Worm (Caenorhabditis elegans) whole organism, L4/young adult: Measurements from ENCODE around the gene srh-271.
"Not testable (repeated sequence)": the region's sequence is repeated elsewhere in the genome, so short reads cannot be mapped to it uniquely, and the experiment has no call there.

ENCODE experiments used
- W03F9.2 ChIP-seq: fragments of 150-350 bp; optimal IDR thresholded peaks from 2 replicates; lab custom pipeline; 2014; ENCODE audit warnings: missing biosample characterization, missing genetic modification characterization
- dao-5 ChIP-seq: sonication (generic microtip); optimal IDR thresholded peaks from 2 replicates; lab custom pipeline; 2016; ENCODE audit warnings: missing genotype, missing genetic modification characterization, moderate library complexity, missing compliant biosample characterization
- him-1 ChIP-seq: sonication (generic microtip); optimal IDR thresholded peaks from 2 replicates; lab custom pipeline; 2016; ENCODE audit warnings: missing genotype, missing genetic modification reagents, missing genetic modification characterization, missing compliant biosample characterization

srh-271 gene

DNA sequence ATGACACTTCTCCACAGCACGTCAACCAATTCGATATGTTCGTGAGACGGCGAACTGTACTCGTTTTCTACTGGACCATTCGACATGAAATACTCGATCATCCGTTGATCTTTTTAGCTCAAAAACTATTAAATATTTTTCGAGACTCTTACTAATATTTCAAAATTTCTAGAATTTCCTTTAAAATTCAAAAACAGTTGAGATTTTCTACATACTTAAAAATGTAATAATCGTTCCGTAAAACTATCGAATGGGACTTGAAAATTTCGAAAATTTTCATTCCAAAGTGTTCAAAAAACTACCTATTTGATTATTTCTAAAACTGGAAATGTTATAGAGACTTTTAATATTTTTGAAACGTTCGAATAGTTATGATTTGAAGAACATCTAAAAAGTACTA is 3.6 kb upstream of the srh-271 start, which contains the start of gene sknr-1:
TSS of gene sknr-1 (minus strand) at position 101 of the 400 bp plus-strand sequence.
- TF ChIP-seq dao-5; W03F9.2 (tag; lab: Kevin White, UChicago); him-1 (tag; lab: Kevin White, UChicago): not testable (repeated sequence)

DNA sequence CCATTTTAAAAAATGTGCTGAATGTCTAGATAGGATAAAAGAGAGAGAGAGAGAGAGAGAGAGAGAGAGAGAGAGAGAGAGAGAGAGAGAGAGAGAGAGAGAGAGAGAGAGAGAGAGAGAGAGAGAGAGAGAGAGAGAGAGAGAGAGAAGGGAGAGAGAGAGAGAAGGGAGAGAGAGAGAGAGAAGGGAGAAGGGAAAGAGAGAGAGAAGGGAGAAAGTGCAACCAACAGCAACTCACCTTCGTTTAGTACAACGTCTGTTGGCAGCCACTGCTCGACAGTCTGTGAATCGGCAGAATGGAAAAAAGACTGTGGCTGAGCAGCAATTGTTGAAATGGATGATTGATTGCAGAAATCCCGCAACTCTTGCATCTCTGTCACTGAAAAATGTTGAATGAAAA is 2.0 kb upstream of the srh-271 start:
- TF ChIP-seq him-1 (tag; lab: Kevin White, UChicago) (no peak), W03F9.2 (tag; lab: Kevin White, UChicago) (no peak), dao-5 (no peak)

DNA sequence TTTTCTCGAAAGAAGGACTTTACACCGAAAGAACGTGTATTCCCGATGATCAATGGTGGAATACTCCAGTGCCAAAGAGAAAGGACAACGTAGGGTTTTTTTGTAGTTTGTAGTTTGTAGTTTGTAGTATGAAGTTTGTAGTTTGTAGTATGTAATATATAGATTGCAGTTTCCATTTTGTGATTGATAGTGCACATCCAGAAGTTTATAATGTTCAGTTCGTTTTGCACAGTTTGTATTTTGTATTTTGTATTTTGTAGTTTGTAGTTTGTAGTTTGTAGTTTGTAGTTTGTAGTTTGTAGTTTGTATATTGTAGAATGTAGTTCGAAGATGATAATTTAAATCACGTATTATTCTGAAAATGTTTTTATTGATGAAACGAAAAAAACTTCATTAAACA is 4.3 kb downstream of the srh-271 start:
- TF ChIP-seq W03F9.2 (tag; lab: Kevin White, UChicago) (no peak), him-1 (tag; lab: Kevin White, UChicago) (no peak)

DNA sequence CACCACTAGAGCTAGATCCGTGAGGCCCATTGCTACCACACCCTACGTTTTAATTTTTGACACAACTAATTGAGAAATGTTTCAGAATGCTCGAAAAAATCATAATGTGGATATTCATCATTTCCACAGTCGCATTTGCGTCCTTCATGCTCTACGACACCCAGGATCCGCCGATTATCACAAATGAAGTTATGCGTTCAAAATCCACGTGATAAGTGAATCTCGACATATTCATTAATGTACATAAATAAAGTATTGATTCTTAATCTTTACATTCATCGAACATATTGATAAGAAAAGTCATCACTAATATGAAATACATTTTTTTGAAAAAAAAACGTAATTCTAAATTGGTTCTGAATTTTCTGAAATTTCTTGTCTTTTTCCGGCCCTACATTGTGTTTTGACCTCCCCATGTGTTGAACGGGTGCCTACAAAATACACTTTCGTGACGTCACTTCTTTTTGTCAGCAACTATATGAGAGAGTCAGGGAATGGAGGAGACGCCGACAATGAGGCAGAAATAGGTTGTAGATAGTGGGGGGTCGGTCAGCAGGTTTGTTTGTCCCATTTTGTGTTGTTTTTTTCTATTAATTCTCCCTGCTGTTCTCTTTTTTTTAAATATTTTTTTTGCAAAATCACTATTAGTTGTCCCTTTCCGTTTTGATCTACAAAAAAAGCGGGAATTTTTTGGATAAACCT is 6.6 kb downstream of the srh-271 start, which contains the start of gene F53E10.1:
TSS of gene F53E10.1 (plus strand) at position 325 of the 702 bp plus-strand sequence.
- no peak for TF ChIP-seq him-1 (tag; lab: Kevin White, UChicago)
- peak; percentile 20 for TF ChIP-seq W03F9.2 (tag; lab: Kevin White, UChicago)
- TF ChIP-seq dao-5 = no peak

DNA sequence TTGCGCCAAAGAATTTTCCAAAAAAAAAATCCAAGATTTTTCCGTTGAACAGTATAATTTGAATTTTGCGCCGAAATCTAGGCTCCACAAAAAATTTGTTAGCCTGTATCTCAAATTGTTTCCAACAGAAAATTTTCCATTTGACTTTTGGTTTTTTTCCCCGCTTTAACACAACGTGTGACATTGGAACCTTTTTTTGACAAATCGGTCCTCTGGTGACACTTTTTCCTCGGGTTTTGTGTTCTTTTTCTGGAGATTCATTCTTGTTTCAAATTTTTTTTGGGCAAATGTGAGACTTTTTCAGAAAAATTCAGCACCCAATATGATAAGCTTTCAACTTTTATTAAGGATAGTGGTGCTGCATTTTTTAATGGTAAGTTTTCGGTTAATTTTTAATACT is 13.4 kb downstream of the srh-271 start, which contains the start of gene acr-17:
TSS of gene acr-17 (plus strand) at position 301 of the 400 bp plus-strand sequence.
- no peak for TF ChIP-seq dao-5

DNA sequence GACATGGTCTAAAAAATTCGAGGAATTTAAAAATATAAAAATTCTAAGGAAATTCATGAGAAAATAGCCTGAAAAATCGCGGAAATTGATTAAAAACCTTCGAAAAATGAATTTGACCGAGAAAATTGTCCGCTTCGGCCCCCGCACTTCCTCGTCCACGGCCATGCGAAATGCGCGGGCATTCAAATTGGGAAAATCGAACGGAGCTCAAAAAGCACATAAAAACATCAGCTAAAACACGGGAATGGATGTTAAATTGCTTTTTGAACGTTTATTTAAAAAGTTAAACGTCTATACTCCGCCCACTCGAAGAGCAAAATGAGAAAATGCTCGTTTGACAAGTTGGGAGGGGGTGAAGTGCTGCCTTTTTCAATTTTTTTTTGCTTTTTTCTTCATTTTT is 18.7 kb downstream of the srh-271 start, which contains the start of gene F53E10.6:
TSS of gene F53E10.6 (minus strand) at position 8 of the 400 bp plus-strand sequence.
- TF ChIP-seq him-1 (tag; lab: Kevin White, UChicago) (no peak), W03F9.2 (tag; lab: Kevin White, UChicago) (no peak), dao-5 (no peak)

DNA sequence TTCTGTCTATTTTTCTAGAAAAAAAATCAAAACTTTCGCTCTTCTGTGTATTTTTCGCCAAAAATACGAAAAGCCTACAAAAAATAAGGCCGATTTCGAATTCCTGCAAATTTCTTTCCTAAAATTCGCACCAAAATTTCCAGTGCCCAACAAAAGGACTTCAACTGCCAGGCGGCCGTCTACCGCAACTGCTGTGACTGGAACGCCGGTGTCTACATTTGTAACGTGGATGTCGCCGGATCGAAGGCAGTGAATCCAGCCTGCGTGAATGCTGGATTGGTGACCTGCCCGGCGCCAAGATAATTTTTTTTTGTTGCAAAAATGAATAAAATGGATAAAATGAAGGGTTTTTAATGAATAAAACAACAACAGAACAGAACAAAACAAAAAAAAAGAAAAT is 20.0 kb downstream of the srh-271 start:
- no peak for TF ChIP-seq him-1 (tag; lab: Kevin White, UChicago)
- TF ChIP-seq dao-5 = no peak
- TF ChIP-seq W03F9.2 (tag; lab: Kevin White, UChicago) = no peak

DNA sequence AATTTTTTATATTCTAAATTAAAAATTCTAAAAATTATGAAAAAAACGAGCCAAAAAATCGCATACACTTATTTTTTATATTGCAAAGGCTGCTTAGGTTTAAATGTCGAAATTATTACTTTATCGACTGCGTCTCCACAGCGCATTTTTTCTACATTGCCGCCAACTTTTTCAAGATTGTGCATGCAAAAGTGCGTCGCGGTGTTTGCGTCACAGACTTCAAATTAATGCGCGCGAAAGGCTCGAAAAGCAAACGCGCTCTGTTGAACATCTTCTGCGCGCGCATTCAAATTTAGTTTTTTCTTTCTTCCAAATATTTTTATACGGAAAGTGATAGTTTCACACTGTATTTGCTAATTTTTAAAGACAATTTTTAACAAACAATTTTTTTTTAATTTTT is 21.2 kb downstream of the srh-271 start:
- TF ChIP-seq dao-5 (no peak), him-1 (tag; lab: Kevin White, UChicago) (peak; percentile 39), W03F9.2 (tag; lab: Kevin White, UChicago) (peak; percentile 64)

DNA sequence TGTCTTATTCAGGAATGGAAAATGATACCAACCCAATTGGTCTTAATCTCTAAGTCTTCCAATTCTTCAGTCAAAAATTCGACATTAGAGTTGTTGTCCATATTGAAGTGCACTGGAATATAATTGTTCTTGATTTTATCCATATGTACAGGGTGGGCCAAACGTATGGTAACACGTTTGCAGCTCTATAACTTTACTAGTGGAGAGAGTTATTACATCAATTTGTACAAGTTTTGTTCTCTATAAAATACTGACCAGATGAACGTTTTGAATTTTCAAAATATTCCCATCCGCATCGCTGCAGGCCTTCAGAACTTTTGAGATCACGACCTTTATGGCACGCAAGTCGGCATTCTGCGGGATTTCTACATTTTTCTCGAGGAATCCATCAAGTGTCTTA is 22.9 kb downstream of the srh-271 start, which contains the start of gene F53E10.5:
TSS of gene F53E10.5 (minus strand) at position 101 of the 400 bp plus-strand sequence.
- not testable (repeated sequence) for TF ChIP-seq W03F9.2 (tag; lab: Kevin White, UChicago); dao-5; him-1 (tag; lab: Kevin White, UChicago)

DNA sequence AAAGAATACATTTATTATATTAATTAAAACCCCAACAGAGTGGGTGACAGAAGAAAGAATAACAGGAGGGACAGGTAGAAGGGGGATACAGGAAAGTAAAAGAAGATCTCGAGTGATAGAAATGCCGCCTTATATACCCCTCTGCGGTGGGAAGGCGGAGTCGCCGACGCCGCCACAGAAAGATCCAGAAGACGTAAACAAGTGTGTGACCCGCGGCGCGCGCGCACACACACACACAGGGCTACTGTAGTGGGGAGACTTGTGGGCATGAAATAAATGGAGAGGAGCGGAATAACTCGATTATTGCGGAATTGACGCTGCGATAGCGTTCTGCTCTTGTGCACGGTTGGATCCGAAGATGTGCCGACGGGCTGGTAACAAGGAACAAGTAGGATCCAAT is 26.1 kb downstream of the srh-271 start:
- no peak for TF ChIP-seq W03F9.2 (tag; lab: Kevin White, UChicago)
- TF ChIP-seq dao-5 = no peak
- TF ChIP-seq him-1 (tag; lab: Kevin White, UChicago) = no peak

DNA sequence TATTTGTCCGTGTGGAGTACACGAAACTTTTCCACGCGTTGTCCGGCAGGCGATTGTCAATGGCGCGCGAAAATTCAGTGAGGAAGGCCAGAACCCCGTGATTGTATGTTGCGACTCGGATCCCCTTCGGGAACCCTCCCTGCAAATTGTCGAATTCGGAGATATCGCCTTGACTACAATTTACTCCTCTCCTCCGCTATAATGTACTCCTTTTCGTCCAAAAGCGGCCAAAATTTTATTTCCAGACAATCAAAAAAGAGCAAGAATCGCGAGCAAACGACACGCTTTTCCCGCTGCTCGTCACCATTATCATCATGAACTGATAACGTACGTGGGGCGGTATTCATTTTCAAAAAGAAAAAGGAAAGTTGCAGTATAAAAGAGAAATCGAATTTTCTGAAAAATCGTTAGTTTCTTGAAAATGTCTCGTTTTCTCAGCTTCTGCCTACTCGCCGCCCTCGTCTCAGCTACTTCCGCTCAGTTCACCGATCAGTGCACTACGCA is 29.6 kb downstream of the srh-271 start, which contains the start of gene irg-3:
TSS of gene irg-3 (plus strand) at position 419 of the 504 bp plus-strand sequence.
- TF ChIP-seq W03F9.2 (tag; lab: Kevin White, UChicago) (no peak), him-1 (tag; lab: Kevin White, UChicago) (no peak), dao-5 (no peak)

DNA sequence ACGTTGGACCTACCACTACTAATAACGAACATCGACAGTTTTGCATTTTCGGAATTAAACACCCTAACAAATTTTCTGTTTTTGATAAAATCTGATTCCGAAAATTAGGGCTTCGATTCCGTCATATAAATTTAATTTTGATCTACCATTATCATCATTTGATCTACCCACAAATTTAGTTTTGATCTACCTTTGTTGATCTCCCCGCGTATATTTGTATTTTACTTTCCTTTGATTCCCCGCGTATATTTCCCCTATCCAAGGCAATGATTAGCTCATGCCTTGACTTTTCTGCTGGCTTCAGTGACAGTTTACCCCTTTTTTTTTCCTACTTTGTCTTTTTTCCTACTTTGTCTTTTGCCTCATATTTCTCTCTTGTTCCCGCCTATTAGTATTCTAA is 31.9 kb downstream of the srh-271 start:
- TF ChIP-seq dao-5 (no peak), W03F9.2 (tag; lab: Kevin White, UChicago) (no peak), him-1 (tag; lab: Kevin White, UChicago) (no peak)

DNA sequence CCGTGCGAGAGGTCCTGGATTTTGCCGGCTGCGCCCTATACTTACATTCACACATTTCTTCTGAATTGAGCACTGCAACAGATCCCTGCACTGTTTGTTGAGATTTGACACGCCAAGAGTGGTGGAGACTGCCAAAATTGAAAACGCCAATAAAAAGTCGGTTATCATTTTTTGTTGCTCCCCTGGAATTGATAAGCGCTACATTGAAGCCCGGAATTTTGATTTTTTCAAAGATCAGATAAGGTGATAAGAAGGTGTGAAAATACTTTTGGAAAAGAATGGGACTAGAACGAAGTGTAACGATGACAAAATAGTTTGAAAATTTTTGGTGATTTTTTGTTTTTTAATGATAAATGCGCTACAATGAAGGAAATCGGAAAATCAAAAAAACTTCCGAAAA is 36.1 kb downstream of the srh-271 start, which contains the start of gene C29G2.6:
TSS of gene C29G2.6 (minus strand) at position 182 of the 400 bp plus-strand sequence.
- TF ChIP-seq dao-5 (no peak), W03F9.2 (tag; lab: Kevin White, UChicago) (no peak), him-1 (tag; lab: Kevin White, UChicago) (no peak)

DNA sequence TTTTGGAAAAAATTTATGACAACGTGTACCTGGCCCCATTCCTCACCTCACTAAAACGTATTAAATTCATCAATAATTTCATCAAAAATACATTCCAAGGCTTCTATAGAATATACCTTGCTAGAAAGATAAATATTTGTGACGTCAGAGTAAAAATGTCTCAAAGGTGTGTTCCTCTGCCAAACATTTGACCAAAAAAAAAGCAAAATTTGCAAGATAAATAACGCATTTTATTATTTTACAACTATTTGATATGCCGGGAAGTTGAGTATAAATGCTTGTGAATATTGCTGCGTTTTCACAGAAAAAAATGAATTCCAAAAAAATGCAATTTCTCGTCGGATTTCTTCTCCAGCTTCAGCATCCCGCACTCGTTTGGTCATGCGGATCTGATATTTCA is 41.2 kb downstream of the srh-271 start, which contains the start of gene C29G2.3:
TSS of gene C29G2.3 (plus strand) at position 301 of the 400 bp plus-strand sequence.
- no peak for TF ChIP-seq him-1 (tag; lab: Kevin White, UChicago)
- no peak for TF ChIP-seq dao-5
- TF ChIP-seq W03F9.2 (tag; lab: Kevin White, UChicago) = no peak
